Fruit fly (Drosophila melanogaster): ENCODE data around the gene lush.

Gene lush

dm6 chr3L:19612172-19612571 is 6.3 kb upstream of the lush start, which contains the start of the genes Lon and PIG-F (continued):
- TF ChIP-seq HmgZ (tag; optimal IDR thresholded peaks at IDR 0.05): peak; percentile 98
- TF ChIP-seq CG14860 (GFP tag; IDR thresholded peaks at IDR 0.05; ENCODE audit: partially characterized antibody): peak; percentile 75
- TF ChIP-seq Hey (tag; optimal IDR thresholded peaks at IDR 0.05): peak; percentile 91
- peak; percentile 99 for TF ChIP-seq unpg (GFP tag; optimal IDR thresholded peaks at IDR 0.05)
- TF ChIP-seq CG17361 (GFP tag; IDR thresholded peaks at IDR 0.05): peak; percentile 100
- peak; percentile 99 for TF ChIP-seq CG12942 (GFP tag; optimal IDR thresholded peaks at IDR 0.05)
- peak; percentile 94 for TF ChIP-seq dimm (GFP tag; IDR thresholded peaks at IDR 0.05)
- TF ChIP-seq nerfin-2 (GFP tag; IDR thresholded peaks at IDR 0.05; ENCODE audit: partially characterized antibody): peak; percentile 79
- TF ChIP-seq prd (optimal IDR thresholded peaks at IDR 0.05): no peak
- peak; percentile 99 for TF ChIP-seq prd (GFP tag; IDR thresholded peaks at IDR 0.05)
- peak; percentile 97 for TF ChIP-seq CG2889 (GFP tag; IDR thresholded peaks at IDR 0.05)
- TF ChIP-seq CG9609 (GFP tag; optimal IDR thresholded peaks at IDR 0.05): peak; percentile 98
- TF ChIP-seq H15 (GFP tag; IDR thresholded peaks at IDR 0.05): peak; percentile 98
- TF ChIP-seq Bteb2 (GFP tag; optimal IDR thresholded peaks at IDR 0.05): peak; percentile 97
- no peak for TF ChIP-seq sd (tag; optimal IDR thresholded peaks at IDR 0.05)
- peak; percentile 100 for TF ChIP-seq CG4617 (GFP tag; optimal IDR thresholded peaks at IDR 0.05; ENCODE audit: borderline replicate concordance)
- TF ChIP-seq Ada2b (GFP tag; IDR thresholded peaks at IDR 0.05): peak; percentile 98
- TF ChIP-seq gfzf (GFP tag; optimal IDR thresholded peaks at IDR 0.05): peak; percentile 24
- peak in 1 of 3 experiments; percentile 95 for TF ChIP-seq Stat92E (GFP tag; optimal IDR thresholded peaks at IDR 0.05)
- peak; percentile 99 for TF ChIP-seq vvl (GFP tag; IDR thresholded peaks at IDR 0.05)
- no peak for TF ChIP-seq abd-A (tag; optimal IDR thresholded peaks at IDR 0.05)
- peak; percentile 98 for TF ChIP-seq Rx (GFP tag; IDR thresholded peaks at IDR 0.05)
- peak; percentile 100 for TF ChIP-seq tin (GFP tag; optimal IDR thresholded peaks at IDR 0.05)
- peak; percentile 98 for TF ChIP-seq esg (GFP tag; conservative IDR thresholded peaks at IDR 0.05)
- peak; percentile 99 for TF ChIP-seq CG10147 (GFP tag; optimal IDR thresholded peaks at IDR 0.05)
- TF ChIP-seq ham (GFP tag; IDR thresholded peaks at IDR 0.05): peak; percentile 93
- TF ChIP-seq CG14014 (GFP tag; IDR thresholded peaks at IDR 0.05): peak; percentile 99
- TF ChIP-seq hth (optimal IDR thresholded peaks at IDR 0.05): no peak
- peak; percentile 91 for TF ChIP-seq CG17802 (tag; optimal IDR thresholded peaks at IDR 0.05)
- peak; percentile 93 for TF ChIP-seq exex (tag; optimal IDR thresholded peaks at IDR 0.05)
- TF ChIP-seq CG1832 (GFP tag; optimal IDR thresholded peaks at IDR 0.05): no peak
- peak; percentile 99 for TF ChIP-seq CG10462 (GFP tag; optimal IDR thresholded peaks at IDR 0.05)
- peak; percentile 97 for TF ChIP-seq stwl (tag; optimal IDR thresholded peaks at IDR 0.05)
- peak; percentile 99 for TF ChIP-seq klu (GFP tag; IDR thresholded peaks at IDR 0.05)
- TF ChIP-seq sens-2 (GFP tag; IDR thresholded peaks at IDR 0.05): peak; percentile 95
- TF ChIP-seq scrt (GFP tag; optimal IDR thresholded peaks at IDR 0.05): peak; percentile 95
- TF ChIP-seq mam (GFP tag; optimal IDR thresholded peaks at IDR 0.05): peak; percentile 99
- peak; percentile 65 for TF ChIP-seq Sin3A (optimal IDR thresholded peaks at IDR 0.05)
- TF ChIP-seq zf30C (GFP tag; optimal IDR thresholded peaks at IDR 0.05): peak; percentile 63
- peak; percentile 98 for TF ChIP-seq Gug (GFP tag; IDR thresholded peaks at IDR 0.05)
- TF ChIP-seq da (GFP tag; optimal IDR thresholded peaks at IDR 0.05): peak; percentile 97
- peak; percentile 90 for TF ChIP-seq Myb (GFP tag; optimal IDR thresholded peaks at IDR 0.05)
- peak; percentile 99 for TF ChIP-seq CG18619 (GFP tag; optimal IDR thresholded peaks at IDR 0.05)
- peak; percentile 99 for TF ChIP-seq CG32767 (GFP tag; IDR thresholded peaks at IDR 0.05)
- no peak for TF ChIP-seq D (optimal IDR thresholded peaks at IDR 0.05)
- TF ChIP-seq D (GFP tag; optimal IDR thresholded peaks at IDR 0.05): peak; percentile 99
- TF ChIP-seq D19B (GFP tag; optimal IDR thresholded peaks at IDR 0.05): peak; percentile 97
- TF ChIP-seq Hr39 (optimal IDR thresholded peaks at IDR 0.05): no peak
- peak; percentile 87 for TF ChIP-seq pros (GFP tag; optimal IDR thresholded peaks at IDR 0.05)
- peak; percentile 99 for TF ChIP-seq CG3847 (GFP tag; IDR thresholded peaks at IDR 0.05)
- TF ChIP-seq gsb (GFP tag; IDR thresholded peaks at IDR 0.05): peak; percentile 96
- no peak for TF ChIP-seq CG1603 (tag; optimal IDR thresholded peaks at IDR 0.05)
